Worm (Caenorhabditis elegans): Measurements from ENCODE around the gene nhr-219.

DNA sequence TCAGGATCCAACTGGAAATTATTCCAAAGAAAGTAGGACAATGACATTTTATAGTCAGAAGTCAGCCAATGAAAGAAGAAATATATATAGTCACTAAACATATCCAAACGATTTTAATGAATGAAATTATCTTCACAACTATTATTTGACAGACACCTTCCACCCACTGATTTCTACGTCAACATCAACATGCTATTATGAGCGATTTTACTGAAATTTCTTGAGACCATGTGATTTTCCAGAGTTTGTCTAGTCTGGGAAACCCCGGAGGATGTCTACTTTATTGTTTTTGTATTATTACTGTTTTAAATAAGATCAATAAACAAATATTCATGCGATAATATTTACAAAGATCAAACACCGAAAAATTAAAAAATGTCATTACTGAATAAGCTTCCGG, 49.6 kb upstream of the nhr-219 start, which contains the start of gene srt-18:
- TF ChIP-seq ama-1 (optimal IDR thresholded peaks at IDR 0.05) = no peak
- no peak for TF ChIP-seq unc-39 (tag; optimal IDR thresholded peaks at IDR 0.05)
- TF ChIP-seq nfya-1 (tag; optimal IDR thresholded peaks at IDR 0.05; ENCODE audit: insufficient read depth) = no peak
- no peak for TF ChIP-seq jun-1 (tag; optimal IDR thresholded peaks at IDR 0.05)
- TF ChIP-seq aly-2 (tag; optimal IDR thresholded peaks at IDR 0.05) = no peak
- no peak for TF ChIP-seq pqm-1 (tag; optimal IDR thresholded peaks at IDR 0.05)
- no peak for TF ChIP-seq snpc-4 (tag; optimal IDR thresholded peaks at IDR 0.05)
- TF ChIP-seq fkh-10 (GFP tag; optimal IDR thresholded peaks at IDR 0.05) = no peak
- no peak for TF ChIP-seq nhr-237 (tag; optimal IDR thresholded peaks at IDR 0.05)
- TF ChIP-seq nhr-12 (tag; optimal IDR thresholded peaks at IDR 0.05) = no peak
- no peak for TF ChIP-seq sea-2 (GFP tag; optimal IDR thresholded peaks at IDR 0.05)

Measured in whole organism, L3 larva.